Fruit fly (Drosophila melanogaster) whole organism, embryonic: ENCODE data around the gene CG10232.
A peak's percentile ranks its signal among the peaks of the same experiment; 100 is the strongest.

Source experiments
- BtbVII ChIP-seq: fragments of 200-800 bp; sonication (Bioruptor generic); optimal IDR thresholded peaks from 3 replicates; lab custom pipeline; 2017; ENCODE audit warnings: missing biosample characterization, mild to moderate bottlenecking, missing genetic modification characterization
- CG10267 ChIP-seq: fragments of 200-800 bp; sonication (Bioruptor generic); optimal IDR thresholded peaks from 2 replicates; lab custom pipeline; 2018; ENCODE audit warnings: missing biosample characterization, mild to moderate bottlenecking, missing genetic modification characterization, moderate library complexity
- CG11085 ChIP-seq: fragments of 200-800 bp; sonication (Bioruptor generic); IDR thresholded peaks from 2 replicates; pipeline ENCODE4 v1.3.6; 2022; ENCODE audit warnings: missing biosample characterization, missing genetic modification characterization
- CG12071 ChIP-seq: fragments of 200-800 bp; sonication (Bioruptor generic); optimal IDR thresholded peaks from 3 replicates; lab custom pipeline; 2018; ENCODE audit warnings: missing biosample characterization, mild to moderate bottlenecking, missing genetic modification characterization
- CG12391 ChIP-seq: fragments of 200-800 bp; sonication (Bioruptor generic); optimal IDR thresholded peaks from 3 replicates; lab custom pipeline; 2018; ENCODE audit warnings: missing biosample characterization, mild to moderate bottlenecking, missing genetic modification characterization, moderate library complexity
- CG14441 ChIP-seq: fragments of 200-800 bp; sonication (Bioruptor generic); IDR thresholded peaks from 2 replicates; pipeline ENCODE4 v1.3.6; 2022; ENCODE audit warnings: missing biosample characterization, missing genetic modification characterization
- CG15073 ChIP-seq: fragments of 200-800 bp; sonication (Bioruptor generic); optimal IDR thresholded peaks from 2 replicates; lab custom pipeline; 2016; ENCODE audit warnings: missing biosample characterization, missing genetic modification characterization
- CG15514 ChIP-seq: fragments of 200-800 bp; sonication (Bioruptor generic); optimal IDR thresholded peaks from 3 replicates; lab custom pipeline; 2017; ENCODE audit warnings: missing biosample characterization, missing genetic modification characterization, mild to moderate bottlenecking, moderate library complexity, missing genetic modification reagents
- CG15696 ChIP-seq: fragments of 200-800 bp; sonication (Bioruptor generic); optimal IDR thresholded peaks from 2 replicates; lab custom pipeline; 2019; ENCODE audit warnings: missing biosample characterization, mild to moderate bottlenecking, missing genetic modification characterization, moderate library complexity
- CG18476 ChIP-seq: fragments of 200-800 bp; sonication (Bioruptor generic); optimal IDR thresholded peaks from 2 replicates; lab custom pipeline; 2016; ENCODE audit warnings: missing biosample characterization, mild to moderate bottlenecking, missing genetic modification characterization
- CG18619 ChIP-seq: fragments of 200-800 bp; sonication (Bioruptor generic); optimal IDR thresholded peaks from 3 replicates; lab custom pipeline; 2017; ENCODE audit warnings: missing biosample characterization, mild to moderate bottlenecking, missing genetic modification characterization
- CG2116 ChIP-seq: fragments of 200-800 bp; sonication (Bioruptor generic); optimal IDR thresholded peaks from 3 replicates; lab custom pipeline; 2018; ENCODE audit warnings: missing biosample characterization, mild to moderate bottlenecking, missing genetic modification characterization
- CG2678 ChIP-seq: fragments of 200-800 bp; sonication (Bioruptor generic); optimal IDR thresholded peaks from 3 replicates; lab custom pipeline; 2019; ENCODE audit warnings: missing biosample characterization, mild to moderate bottlenecking, missing genetic modification characterization, moderate library complexity
- CG30431 ChIP-seq: fragments of 200-800 bp; sonication (Bioruptor generic); optimal IDR thresholded peaks from 2 replicates; lab custom pipeline; 2017; ENCODE audit warnings: missing biosample characterization, missing genetic modification characterization
- CG6683 ChIP-seq: fragments of 200-800 bp; sonication (Bioruptor generic); optimal IDR thresholded peaks from 2 replicates; lab custom pipeline; 2017; ENCODE audit warnings: missing biosample characterization, mild to moderate bottlenecking, missing genetic modification characterization, missing genetic modification reagents
- CG6689 ChIP-seq: fragments of 200-800 bp; sonication (Bioruptor generic); IDR thresholded peaks from 2 replicates; pipeline ENCODE4 v1.3.6; 2022; ENCODE audit warnings: missing biosample characterization, missing genetic modification characterization
- CG7745 ChIP-seq: fragments of 200-800 bp; sonication (Bioruptor generic); optimal IDR thresholded peaks from 2 replicates; lab custom pipeline; 2018; ENCODE audit warnings: missing biosample characterization, mild to moderate bottlenecking, missing genetic modification characterization, moderate library complexity
- CG9797 ChIP-seq: fragments of 200-800 bp; sonication (Bioruptor generic); optimal IDR thresholded peaks from 3 replicates; lab custom pipeline; 2018; ENCODE audit warnings: missing biosample characterization, mild to moderate bottlenecking, missing genetic modification characterization
- Camta ChIP-seq: fragments of 200-800 bp; sonication (Bioruptor generic); optimal IDR thresholded peaks from 2 replicates; lab custom pipeline; 2016; ENCODE audit warnings: missing biosample characterization, missing genetic modification characterization
- Dad ChIP-seq: fragments of 200-800 bp; sonication (Bioruptor generic); optimal IDR thresholded peaks from 3 replicates; lab custom pipeline; 2016; ENCODE audit warnings: missing biosample characterization, missing genetic modification characterization
- Ets65A ChIP-seq: fragments of 200-800 bp; sonication (Bioruptor generic); peaks from one replicate; lab custom pipeline; 2016; ENCODE audit warnings: missing biosample characterization, missing genetic modification characterization
- Ets97D ChIP-seq: fragments of 200-800 bp; sonication (Bioruptor generic); optimal IDR thresholded peaks from 3 replicates; lab custom pipeline; 2016; ENCODE audit warnings: missing biosample characterization, missing genetic modification characterization
- Lpt ChIP-seq: fragments of >200 bp; optimal IDR thresholded peaks from 2 replicates; lab custom pipeline; 2018; ENCODE audit warnings: missing biosample characterization, missing genetic modification characterization
- Oaz ChIP-seq: fragments of 200-800 bp; sonication (Bioruptor generic); IDR thresholded peaks from 2 replicates; pipeline ENCODE4 v1.3.6; 2022; ENCODE audit warnings: missing biosample characterization, missing genetic modification characterization
- Ptx1 ChIP-seq: fragments of 200-800 bp; sonication (Bioruptor generic); IDR thresholded peaks from 2 replicates; pipeline ENCODE4 v1.3.6; 2022; ENCODE audit warnings: missing biosample characterization, missing genetic modification characterization
- Sox102F ChIP-seq: fragments of 200-800 bp; sonication (Bioruptor generic); optimal IDR thresholded peaks from 2 replicates; lab custom pipeline; 2018; ENCODE audit warnings: missing biosample characterization, mild to moderate bottlenecking, missing genetic modification characterization, moderate library complexity
- Spps ChIP-seq: fragments of 200-800 bp; sonication (Bioruptor generic); optimal IDR thresholded peaks from 2 replicates; lab custom pipeline; 2018; ENCODE audit warnings: missing biosample characterization, mild to moderate bottlenecking, missing genetic modification characterization
- Xbp1 ChIP-seq: fragments of 200-800 bp; sonication (Bioruptor generic); optimal IDR thresholded peaks from 3 replicates; lab custom pipeline; 2016; ENCODE audit warnings: missing biosample characterization, mild to moderate bottlenecking, missing genetic modification characterization
- ara ChIP-seq: fragments of 200-800 bp; sonication (Bioruptor generic); IDR thresholded peaks from 2 replicates; pipeline ENCODE4 v1.3.6; 2022; ENCODE audit warnings: missing biosample characterization, missing genetic modification characterization
- bsh ChIP-seq, 2 experiments: fragments of 200-800 bp; sonication (Bioruptor generic); optimal IDR thresholded peaks; 2 replicates each; lab custom pipeline; 2017 to 2018; ENCODE audit warnings: mild to moderate bottlenecking in 2 of 2, missing biosample characterization in 2 of 2, missing genetic modification characterization in 2 of 2, moderate library complexity in 1 of 2
- esg ChIP-seq: fragments of 200-800 bp; sonication (Bioruptor generic); conservative IDR thresholded peaks from 2 replicates; pipeline ENCODE4 v1.3.6; 2022; ENCODE audit warnings: missing biosample characterization, missing genetic modification characterization
- her ChIP-seq: fragments of 200-800 bp; sonication (Bioruptor generic); optimal IDR thresholded peaks from 2 replicates; lab custom pipeline; 2016; ENCODE audit warnings: missing biosample characterization, missing genetic modification characterization
- ind ChIP-seq: fragments of 200-800 bp; sonication (Bioruptor generic); optimal IDR thresholded peaks from 3 replicates; lab custom pipeline; 2016; ENCODE audit warnings: missing biosample characterization, missing genetic modification characterization
- jigr1 ChIP-seq: fragments of 200-800 bp; sonication (Bioruptor generic); IDR thresholded peaks from 3 replicates; pipeline ENCODE4 v1.3.6; 2022; ENCODE audit warnings: missing biosample characterization, missing genetic modification characterization
- maf-S ChIP-seq: fragments of 200-800 bp; sonication (Bioruptor generic); optimal IDR thresholded peaks from 2 replicates; lab custom pipeline; 2016; ENCODE audit warnings: missing biosample characterization, missing genetic modification characterization
- nom ChIP-seq: fragments of 200-800 bp; sonication (Bioruptor generic); optimal IDR thresholded peaks from 2 replicates; lab custom pipeline; 2017; ENCODE audit warnings: missing biosample characterization, missing genetic modification characterization, mild to moderate bottlenecking, moderate library complexity, missing genetic modification reagents
- onecut ChIP-seq: fragments of 200-800 bp; sonication (Bioruptor generic); IDR thresholded peaks from 2 replicates; pipeline ENCODE4 v1.3.6; 2022; ENCODE audit warnings: missing biosample characterization, missing genetic modification characterization
- pan ChIP-seq, 4 experiments: fragments of >200 bp in 3 of 4; fragments of 200-800 bp in 1 of 4; sonication (Bioruptor generic) in 1 of 4; optimal IDR thresholded peaks in 3 of 4; IDR thresholded peaks in 1 of 4; 2 replicates each; pipeline versions ENCODE4 v1.3.6 to Lab custom; 2017 to 2022; ENCODE audit warnings: missing biosample characterization in 2 of 4, missing genetic modification characterization in 2 of 4, mixed read lengths in 1 of 4
- pho ChIP-seq: fragments of 200-800 bp; sonication (Bioruptor generic); optimal IDR thresholded peaks from 2 replicates; lab custom pipeline; 2016; ENCODE audit warnings: missing biosample characterization, missing genetic modification characterization
- pum ChIP-seq: fragments of 200-800 bp; sonication (Bioruptor generic); optimal IDR thresholded peaks from 2 replicates; lab custom pipeline; 2016; ENCODE audit warnings: missing biosample characterization, missing genetic modification characterization
- row ChIP-seq: fragments of 200-800 bp; sonication (Bioruptor generic); IDR thresholded peaks from 3 replicates; pipeline ENCODE4 v1.3.6; 2022; ENCODE audit warnings: missing biosample characterization, missing genetic modification characterization
- ttk ChIP-seq: fragments of 200-800 bp; sonication (Bioruptor generic); IDR thresholded peaks from 2 replicates; pipeline ENCODE4 v2.1.2; 2022; ENCODE audit warnings: missing biosample characterization, missing genetic modification characterization
- unc-4 ChIP-seq: fragments of 200-800 bp; sonication (Bioruptor generic); IDR thresholded peaks from 2 replicates; pipeline ENCODE4 v1.3.6; 2022; ENCODE audit warnings: missing biosample characterization, missing genetic modification characterization; ENCODE audit not compliant: partially characterized antibody
- usp ChIP-seq: fragments of >200 bp; optimal IDR thresholded peaks from 2 replicates; lab custom pipeline; 2017; ENCODE audit warnings: missing biosample characterization, missing genetic modification characterization

CG10232 gene

DNA sequence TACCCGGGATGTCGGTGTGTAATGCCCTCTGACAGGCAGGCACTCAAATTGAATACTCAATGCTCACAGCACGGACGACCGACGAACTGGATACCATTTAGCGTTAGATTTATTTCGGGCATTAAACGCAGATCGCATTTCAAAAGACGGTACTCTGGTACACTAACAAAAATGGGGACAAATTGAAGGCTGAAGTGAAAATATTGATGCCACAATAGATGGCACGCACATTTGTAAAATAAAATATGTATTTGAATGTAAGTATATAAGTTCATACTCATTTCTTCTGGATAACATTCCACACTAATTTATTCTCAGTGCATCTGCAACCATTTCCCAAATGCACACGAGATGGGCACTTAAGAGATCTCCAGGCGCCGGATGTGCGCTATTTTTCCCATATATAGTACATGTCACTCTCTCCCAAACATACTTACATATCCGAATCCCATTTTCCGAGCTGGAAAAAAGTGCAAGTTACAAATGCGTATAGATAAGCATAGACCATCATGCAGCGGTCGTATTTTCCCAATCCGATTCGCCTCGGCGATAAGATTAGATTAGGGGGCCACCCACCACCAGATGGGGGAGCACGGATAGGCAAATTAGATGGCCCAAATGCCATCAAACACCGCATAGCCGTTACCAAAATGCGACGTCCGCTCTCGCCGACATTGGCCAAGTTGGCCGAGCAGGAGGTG is 11.8 kb downstream of the CG10232 start, which contains the start of gene CG10301 (continued):
- TF ChIP-seq CG2116 (GFP tag; lab: Kevin White, UChicago) (peak; percentile 20), CG14441 (GFP tag; lab: Robert Waterston, UW) (peak; percentile 51), Ets65A (GFP tag; lab: Kevin White, UChicago) (peak; percentile 90), CG15073 (GFP tag; lab: Kevin White, UChicago) (no peak), CG9797 (GFP tag; lab: Kevin White, UChicago) (no peak), CG6683 (GFP tag; lab: Kevin White, UChicago) (no peak), CG6689 (GFP tag; lab: Robert Waterston, UW) (peak; percentile 59), Spps (tag; lab: Kevin White, UChicago) (peak; percentile 28), unc-4 (GFP tag; lab: Robert Waterston, UW) (no peak), Ets97D (peak; percentile 21), her (no peak), Camta (GFP tag; lab: Kevin White, UChicago) (peak; percentile 50), jigr1 (GFP tag; lab: Robert Waterston, UW) (no peak), CG2678 (tag; lab: Kevin White, UChicago) (peak; percentile 51), row (GFP tag; lab: Robert Waterston, UW) (peak; percentile 71), CG10267 (tag; lab: Kevin White, UChicago) (peak; percentile 67), CG12391 (tag; lab: Kevin White, UChicago) (peak; percentile 72), CG18619 (GFP tag; lab: Kevin White, UChicago) (no peak), CG15696 (tag; lab: Kevin White, UChicago) (peak; percentile 89), nom (GFP tag; lab: Kevin White, UChicago) (no peak), BtbVII (GFP tag; lab: Kevin White, UChicago) (no peak), pho (GFP tag; lab: Kevin White, UChicago) (no peak), pum (GFP tag; lab: Kevin White, UChicago) (no peak), Lpt (GFP tag; lab: Kevin White, UChicago) (no peak), ara (GFP tag; lab: Robert Waterston, UW) (peak; percentile 84), usp (no peak), Ptx1 (peak; percentile 43; the same call in 1 of the 2 replicates), CG15514 (GFP tag; lab: Kevin White, UChicago) (no peak), pan (optimal IDR thresholded peaks at IDR 0.05; lab: Kevin White, UChicago) (no peak), pan (GFP tag; optimal IDR thresholded peaks at IDR 0.05 in 1 of 2, IDR thresholded peaks at IDR 0.05 in 1 of 2) (no peak), Oaz (GFP tag; lab: Robert Waterston, UW) (no peak), CG18476 (GFP tag; lab: Kevin White, UChicago) (peak; percentile 32), Sox102F (GFP tag; lab: Kevin White, UChicago) (peak; percentile 70), esg (peak; percentile 52), maf-S (GFP tag; lab: Kevin White, UChicago) (no peak), ind (GFP tag; lab: Kevin White, UChicago) (peak; percentile 20), bsh (GFP tag; optimal IDR thresholded peaks at IDR 0.05; lab: Kevin White, UChicago) (peak in 1 of 2 experiments; percentile 81), CG12071 (GFP tag; lab: Kevin White, UChicago) (no peak), CG7745 (no peak), Xbp1 (peak; percentile 61), Dad (GFP tag; lab: Kevin White, UChicago) (peak; percentile 27), CG30431 (GFP tag; lab: Kevin White, UChicago) (peak; percentile 75), CG11085 (GFP tag; lab: Robert Waterston, UW) (no peak), onecut (peak; percentile 50; the same call in 1 of the 2 replicates), ttk (GFP tag; lab: Robert Waterston, UW) (0 out of 2 replicates have a peak, but pooled peaks have one; percentile 12)
